Worm (Caenorhabditis elegans): ENCODE results near the gene srx-6.

srx-6 gene

DNA sequence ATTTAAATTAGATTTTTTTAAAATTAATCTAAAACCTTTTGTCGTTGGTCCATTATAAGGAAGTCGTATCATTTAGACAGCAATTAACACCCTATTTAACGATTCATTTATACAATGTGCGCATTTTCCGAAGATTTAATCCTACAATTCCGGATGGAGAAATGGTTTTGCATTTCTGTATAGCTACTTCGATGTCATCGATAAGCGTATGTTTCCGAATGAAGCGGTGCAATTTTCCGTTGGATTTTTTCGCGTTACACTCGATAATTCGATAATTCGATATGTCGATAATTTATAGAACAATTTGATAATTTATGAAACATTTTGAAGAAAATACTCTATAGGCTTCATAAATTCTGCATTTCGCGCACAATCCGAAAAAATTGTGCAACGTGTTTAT is 38.1 kb downstream of the srx-6 start, which contains the start of gene C13A2.10:
Gene C13A2.10 (minus strand): TSS at position 101 of the 400 bp plus-strand sequence.
- no peak for TF ChIP-seq ceh-28 (tag; optimal IDR thresholded peaks at IDR 0.05)
- no peak for TF ChIP-seq fos-1 (tag; optimal IDR thresholded peaks at IDR 0.05)
- TF ChIP-seq nfya-1 (tag; optimal IDR thresholded peaks at IDR 0.05; ENCODE audit: insufficient read depth), result no peak
- TF ChIP-seq ZK546.5 (tag; optimal IDR thresholded peaks at IDR 0.05), result no peak
- no peak for TF ChIP-seq daf-12 (tag; optimal IDR thresholded peaks at IDR 0.05)
- no peak for TF ChIP-seq jun-1 (tag; optimal IDR thresholded peaks at IDR 0.05)
- no peak for TF ChIP-seq ztf-11 (tag; optimal IDR thresholded peaks at IDR 0.05)
- TF ChIP-seq unc-39 (tag; optimal IDR thresholded peaks at IDR 0.05), result no peak
- TF ChIP-seq elt-2 (tag; optimal IDR thresholded peaks at IDR 0.05), result no peak
- no peak for TF ChIP-seq ceh-9 (tag; optimal IDR thresholded peaks at IDR 0.05)

ce11 chrV:7269399-7269798 is 43.7 kb downstream of the srx-6 start, which contains the start of gene C13A2.6:
TSS of gene C13A2.6 (plus strand) at chrV:7269699.
- no peak for TF ChIP-seq jun-1 (tag; optimal IDR thresholded peaks at IDR 0.05)
- TF ChIP-seq ZK546.5 (tag; optimal IDR thresholded peaks at IDR 0.05), result no peak
- TF ChIP-seq nhr-237 (tag; optimal IDR thresholded peaks at IDR 0.05), result no peak
- no peak for TF ChIP-seq lin-15B (tag; optimal IDR thresholded peaks at IDR 0.05)
- no peak for TF ChIP-seq ceh-28 (tag; optimal IDR thresholded peaks at IDR 0.05)
- no peak for TF ChIP-seq skn-1 (tag; optimal IDR thresholded peaks at IDR 0.05)

DNA sequence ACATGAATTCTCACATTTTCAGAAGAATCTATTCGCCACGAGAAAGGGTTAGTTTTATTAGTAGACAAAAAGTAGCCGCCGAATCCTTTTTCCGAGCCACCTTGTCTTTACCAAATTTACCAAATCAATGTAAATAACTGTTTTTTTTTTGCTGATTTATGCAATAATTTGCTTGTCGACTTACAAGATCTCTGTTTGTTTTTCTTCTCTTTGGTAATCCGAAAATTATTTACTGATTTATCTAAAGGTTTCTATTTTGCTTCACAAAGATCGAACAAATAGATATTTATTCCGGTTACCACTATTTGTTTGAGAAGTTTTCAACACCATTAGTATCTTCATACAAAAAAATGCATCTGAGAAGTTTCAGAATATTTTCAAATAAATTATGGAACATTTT is 47.1 kb downstream of the srx-6 start, which contains the start of gene C13A2.7:
Gene C13A2.7 (plus strand): TSS at position 301 of the 400 bp plus-strand sequence.
- TF ChIP-seq nhr-237 (tag; optimal IDR thresholded peaks at IDR 0.05) (no peak), nhr-77 (tag; optimal IDR thresholded peaks at IDR 0.05) (no peak), lin-15B (tag; optimal IDR thresholded peaks at IDR 0.05) (no peak), zag-1 (tag; optimal IDR thresholded peaks at IDR 0.05) (no peak), sea-2 (GFP tag; optimal IDR thresholded peaks at IDR 0.05) (no peak), nhr-11 (tag; optimal IDR thresholded peaks at IDR 0.05) (no peak), snpc-4 (tag; optimal IDR thresholded peaks at IDR 0.05) (no peak), lin-39 (tag; optimal IDR thresholded peaks at IDR 0.05) (no peak), nhr-28 (tag; optimal IDR thresholded peaks at IDR 0.05) (no peak), elt-3 (tag; optimal IDR thresholded peaks at IDR 0.05) (no peak), nhr-76 (tag; optimal IDR thresholded peaks at IDR 0.05) (no peak), pha-4 (tag; optimal IDR thresholded peaks at IDR 0.05) (no peak), elt-1 (tag; optimal IDR thresholded peaks at IDR 0.05) (no peak), ama-1 (optimal IDR thresholded peaks at IDR 0.05) (no peak), hmg-11 (tag; optimal IDR thresholded peaks at IDR 0.05) (no peak)

DNA sequence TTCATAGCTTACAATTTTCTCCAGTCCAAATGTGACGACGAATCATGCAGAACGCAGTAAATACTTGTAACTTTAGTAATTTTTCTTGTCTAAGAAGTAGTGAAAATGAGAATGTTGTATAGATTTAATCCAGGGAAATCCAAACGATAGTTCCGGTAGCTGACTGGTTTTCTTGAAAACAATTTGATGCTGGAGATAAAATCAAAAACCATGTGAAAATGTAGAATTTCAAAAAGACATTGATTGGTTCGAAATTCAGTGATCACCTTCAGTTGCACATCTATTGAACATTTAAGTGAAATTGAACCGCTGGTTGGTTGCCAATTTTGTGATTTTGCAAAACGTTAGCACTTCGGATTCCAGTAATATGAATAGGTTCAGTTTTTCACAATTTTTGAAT is 49.1 kb downstream of the srx-6 start, which contains the start of gene C13A2.9:
Gene C13A2.9 (minus strand): TSS at position 101 of the 400 bp plus-strand sequence.
- TF ChIP-seq ceh-28 (tag; optimal IDR thresholded peaks at IDR 0.05) (no peak), unc-39 (tag; optimal IDR thresholded peaks at IDR 0.05) (no peak), tbx-2 (tag; optimal IDR thresholded peaks at IDR 0.05) (no peak), unc-62 (GFP tag; optimal IDR thresholded peaks at IDR 0.05) (no peak), nhr-43 (tag; optimal IDR thresholded peaks at IDR 0.05; ENCODE audit: poor library complexity, severe bottlenecking) (no peak), skn-1 (tag; optimal IDR thresholded peaks at IDR 0.05) (no peak)

All from whole organism, L3 larva.